ENCODE assay signal across 6 fruit fly cellular contexts in genomic region chr3R:8105839-8106718, dm6.
TF ChIP-seq lines count a peak whose summit lies in the region.

No protein-coding gene starts in this region.

- TF ChIP-seq CTCF in whole organism, embryonic (GFP tag; optimal IDR thresholded peaks at IDR 0.05; lab: Kevin White, UChicago), result no peak

TF ChIP-seq in whole organism, 6 proteins besides CTCF, POLR2A, EP300 and RAD21:
- TF ChIP-seq Dll (optimal IDR thresholded peaks at IDR 0.05; lab: Kevin White, UChicago) (peak; percentile 12), CG8478 (optimal IDR thresholded peaks at IDR 0.05; lab: Kevin White, UChicago) (peak; percentile 61), EcR (GFP tag; optimal IDR thresholded peaks at IDR 0.05; lab: Kevin White, UChicago) (peak in 1 of 2 experiments; percentile 27), usp (GFP tag; optimal IDR thresholded peaks at IDR 0.05; lab: Kevin White, UChicago) (no peak)

TF ChIP-seq in whole organism, adult, 20 proteins besides CTCF, POLR2A, EP300 and RAD21 (continues in another document):
- TF ChIP-seq ovo (GFP tag; optimal IDR thresholded peaks at IDR 0.05; lab: Kevin White, UChicago), result peak; percentile 33
- no peak for TF ChIP-seq CG1620 (GFP tag; optimal IDR thresholded peaks at IDR 0.05; lab: Kevin White, UChicago)
- TF ChIP-seq CG7045 (GFP tag; optimal IDR thresholded peaks at IDR 0.05; lab: Kevin White, UChicago), result no peak
- TF ChIP-seq kay (GFP tag; lab: Kevin White, UChicago; ENCODE audit: borderline replicate concordance), result peak; percentile 99
- TF ChIP-seq Clk (GFP tag; optimal IDR thresholded peaks at IDR 0.05; lab: Kevin White, UChicago), result no peak
- peak; percentile 10 for TF ChIP-seq Hr96 (GFP tag; optimal IDR thresholded peaks at IDR 0.05; lab: Kevin White, UChicago)
- peak; percentile 44 for TF ChIP-seq pad (GFP tag; optimal IDR thresholded peaks at IDR 0.05; lab: Kevin White, UChicago)
- peak; percentile 58 for TF ChIP-seq CG11617 (GFP tag; optimal IDR thresholded peaks at IDR 0.05; lab: Kevin White, UChicago)
- TF ChIP-seq bab1 (GFP tag; optimal IDR thresholded peaks at IDR 0.05; lab: Kevin White, UChicago), result no peak
- TF ChIP-seq cnc (optimal IDR thresholded peaks at IDR 0.05; lab: Kevin White, UChicago), result no peak
- TF ChIP-seq CG33017 (tag; optimal IDR thresholded peaks at IDR 0.05; lab: Kevin White, UChicago), result no peak
- peak; percentile 92 for TF ChIP-seq tj (GFP tag; optimal IDR thresholded peaks at IDR 0.05; lab: Kevin White, UChicago)
- TF ChIP-seq CG12768 (GFP tag; optimal IDR thresholded peaks at IDR 0.05; lab: Kevin White, UChicago), result peak; percentile 27
- peak; percentile 57 for TF ChIP-seq Mnt (GFP tag; optimal IDR thresholded peaks at IDR 0.05; lab: Kevin White, UChicago)
- no peak for TF ChIP-seq toe (GFP tag; optimal IDR thresholded peaks at IDR 0.05; lab: Kevin White, UChicago)
- peak; percentile 10 for TF ChIP-seq Crg-1 (GFP tag; optimal IDR thresholded peaks at IDR 0.05; lab: Kevin White, UChicago)
- no peak for TF ChIP-seq CG5204 (GFP tag; optimal IDR thresholded peaks at IDR 0.05; lab: Kevin White, UChicago)
- TF ChIP-seq CG7101 (tag; optimal IDR thresholded peaks at IDR 0.05; lab: Kevin White, UChicago), result peak; percentile 38

TF ChIP-seq in whole organism, embryonic, 481 proteins besides CTCF, POLR2A, EP300 and RAD21 (continues in another document):
- no peak for TF ChIP-seq CG6683 (GFP tag; optimal IDR thresholded peaks at IDR 0.05; lab: Kevin White, UChicago)
- no peak for TF ChIP-seq Neu2 (GFP tag; optimal IDR thresholded peaks at IDR 0.05; lab: Kevin White, UChicago; ENCODE audit: borderline replicate concordance)
- no peak for TF ChIP-seq CG30403 (GFP tag; optimal IDR thresholded peaks at IDR 0.05; lab: Kevin White, UChicago)
- TF ChIP-seq PHDP (tag; optimal IDR thresholded peaks at IDR 0.05; lab: Kevin White, UChicago), result no peak
- peak; percentile 33 for TF ChIP-seq CG3995 (GFP tag; optimal IDR thresholded peaks at IDR 0.05; lab: Kevin White, UChicago)
- TF ChIP-seq B-H2 (GFP tag; optimal IDR thresholded peaks at IDR 0.05; lab: Kevin White, UChicago), result peak; percentile 15
- TF ChIP-seq YL-1 (GFP tag; optimal IDR thresholded peaks at IDR 0.05; lab: Kevin White, UChicago), result peak; percentile 26
- peak; percentile 39 for TF ChIP-seq sd (tag; optimal IDR thresholded peaks at IDR 0.05; lab: Kevin White, UChicago)
- peak; percentile 54 for TF ChIP-seq scrt (GFP tag; optimal IDR thresholded peaks at IDR 0.05; lab: Kevin White, UChicago)
- no peak for TF ChIP-seq CG12219 (GFP tag; optimal IDR thresholded peaks at IDR 0.05; lab: Kevin White, UChicago)
- TF ChIP-seq CG11398 (GFP tag; optimal IDR thresholded peaks at IDR 0.05; lab: Kevin White, UChicago), result peak; percentile 41
- TF ChIP-seq CG34376 (GFP tag; optimal IDR thresholded peaks at IDR 0.05; lab: Kevin White, UChicago), result peak; percentile 20
- TF ChIP-seq yki (optimal IDR thresholded peaks at IDR 0.05; lab: Kevin White, UChicago), result peak; percentile 33
- no peak for TF ChIP-seq CG10147 (GFP tag; optimal IDR thresholded peaks at IDR 0.05; lab: Kevin White, UChicago)
- no peak for TF ChIP-seq CG4360 (GFP tag; IDR thresholded peaks at IDR 0.05; lab: Robert Waterston, UW)
- TF ChIP-seq CG6854 (GFP tag; optimal IDR thresholded peaks at IDR 0.05; lab: Kevin White, UChicago), result peak; percentile 37
- no peak for TF ChIP-seq CG3407 (GFP tag; optimal IDR thresholded peaks at IDR 0.05; lab: Kevin White, UChicago)
- TF ChIP-seq Hr78 (GFP tag; optimal IDR thresholded peaks at IDR 0.05; lab: Kevin White, UChicago), result peak in 1 of 2 experiments; percentile 27

TF ChIP-seq in whole organism, prepupa, 60 proteins besides CTCF, POLR2A, EP300 and RAD21 (continues in another document):
- TF ChIP-seq dsx (GFP tag; optimal IDR thresholded peaks at IDR 0.05; lab: Kevin White, UChicago; ENCODE audit: poor library complexity, severe bottlenecking), result peak; percentile 98
- peak; percentile 95 for TF ChIP-seq CG3032 (tag; optimal IDR thresholded peaks at IDR 0.05; lab: Kevin White, UChicago)
- TF ChIP-seq spab (GFP tag; optimal IDR thresholded peaks at IDR 0.05; lab: Kevin White, UChicago), result peak; percentile 99
- TF ChIP-seq eg (GFP tag; IDR thresholded peaks at IDR 0.05; lab: Robert Waterston, UW), result no peak
- peak; percentile 91 for TF ChIP-seq topi (GFP tag; optimal IDR thresholded peaks at IDR 0.05; lab: Kevin White, UChicago)
- peak; percentile 86 for TF ChIP-seq OdsH (GFP tag; optimal IDR thresholded peaks at IDR 0.05; lab: Kevin White, UChicago)
- TF ChIP-seq CG11902 (GFP tag; optimal IDR thresholded peaks at IDR 0.05; lab: Kevin White, UChicago), result no peak
- TF ChIP-seq svp (GFP tag; lab: Kevin White, UChicago), result peak; percentile 96
- peak; percentile 78 for TF ChIP-seq dac (GFP tag; optimal IDR thresholded peaks at IDR 0.05; lab: Kevin White, UChicago)
- TF ChIP-seq CG11762 (GFP tag; optimal IDR thresholded peaks at IDR 0.05; lab: Kevin White, UChicago; ENCODE audit: insufficient read depth), result peak; percentile 85
- TF ChIP-seq CG6276 (GFP tag; optimal IDR thresholded peaks at IDR 0.05; lab: Kevin White, UChicago), result peak; percentile 98
- peak; percentile 76 for TF ChIP-seq cyc (GFP tag; optimal IDR thresholded peaks at IDR 0.05; lab: Kevin White, UChicago)
- no peak for TF ChIP-seq Sox15 (GFP tag; optimal IDR thresholded peaks at IDR 0.05; lab: Kevin White, UChicago)
- peak; percentile 87 for TF ChIP-seq Eip93F (GFP tag; optimal IDR thresholded peaks at IDR 0.05; lab: Kevin White, UChicago)
- peak; percentile 52 for TF ChIP-seq CG31627 (GFP tag; optimal IDR thresholded peaks at IDR 0.05; lab: Kevin White, UChicago)
- peak; percentile 94 for TF ChIP-seq CG3919 (GFP tag; optimal IDR thresholded peaks at IDR 0.05; lab: Kevin White, UChicago)
- peak; percentile 94 for TF ChIP-seq pdm3 (GFP tag; optimal IDR thresholded peaks at IDR 0.05; lab: Kevin White, UChicago)
- peak; percentile 87 for TF ChIP-seq fd85E (GFP tag; optimal IDR thresholded peaks at IDR 0.05; lab: Kevin White, UChicago)

TF ChIP-seq in whole organism, pupa, 21 proteins besides CTCF, POLR2A, EP300 and RAD21:
- TF ChIP-seq Pif1A (GFP tag; optimal IDR thresholded peaks at IDR 0.05; lab: Kevin White, UChicago) (peak; percentile 98), CG14655 (GFP tag; optimal IDR thresholded peaks at IDR 0.05; lab: Kevin White, UChicago) (peak; percentile 91), Ets98B (GFP tag; IDR thresholded peaks at IDR 0.05; lab: Robert Waterston, UW) (no peak), Snoo (tag; optimal IDR thresholded peaks at IDR 0.05; lab: Kevin White, UChicago) (peak; percentile 95), CG9948 (tag; optimal IDR thresholded peaks at IDR 0.05; lab: Kevin White, UChicago) (peak; percentile 97), CG10348 (GFP tag; IDR thresholded peaks at IDR 0.05; lab: Robert Waterston, UW) (no peak), D1 (tag; optimal IDR thresholded peaks at IDR 0.05; lab: Kevin White, UChicago) (peak; percentile 97), fd96Ca (GFP tag; IDR thresholded peaks at IDR 0.05; lab: Robert Waterston, UW) (no peak), CG34367 (tag; optimal IDR thresholded peaks at IDR 0.05; lab: Kevin White, UChicago) (peak; percentile 99), CG15710 (tag; optimal IDR thresholded peaks at IDR 0.05; lab: Kevin White, UChicago) (peak; percentile 98), CG8301 (tag; optimal IDR thresholded peaks at IDR 0.05; lab: Kevin White, UChicago) (peak; percentile 89), Pif1B (GFP tag; optimal IDR thresholded peaks at IDR 0.05; lab: Kevin White, UChicago) (peak; percentile 98), CG4496 (GFP tag; IDR thresholded peaks at IDR 0.05; lab: Robert Waterston, UW) (no peak), CG32121 (GFP tag; IDR thresholded peaks at IDR 0.05; lab: Robert Waterston, UW) (no peak), CG17806 (tag; optimal IDR thresholded peaks at IDR 0.05; lab: Kevin White, UChicago) (peak; percentile 98), rn (GFP tag; IDR thresholded peaks at IDR 0.05; lab: Robert Waterston, UW) (no peak), CG13204 (GFP tag; optimal IDR thresholded peaks at IDR 0.05; lab: Kevin White, UChicago) (peak; percentile 100), CG12605 (GFP tag; IDR thresholded peaks at IDR 0.05; lab: Robert Waterston, UW) (no peak), gl (tag; optimal IDR thresholded peaks at IDR 0.05; lab: Kevin White, UChicago) (peak; percentile 100), CG8159 (tag; optimal IDR thresholded peaks at IDR 0.05; lab: Kevin White, UChicago) (peak; percentile 98), EcR (GFP tag; optimal IDR thresholded peaks at IDR 0.05; lab: Kevin White, UChicago) (peak; percentile 96)

TF ChIP-seq in whole organism, wandering third instar larva, 38 proteins besides CTCF, POLR2A, EP300 and RAD21 (continues in another document):
- TF ChIP-seq lola (GFP tag; optimal IDR thresholded peaks at IDR 0.05; lab: Kevin White, UChicago) (no peak), dl (GFP tag; optimal IDR thresholded peaks at IDR 0.05; lab: Kevin White, UChicago; ENCODE audit: insufficient read depth in 1 of 2, partially characterized antibody in 2 of 2) (peak; percentile 67 to 89), Jra (GFP tag; optimal IDR thresholded peaks at IDR 0.05; lab: Kevin White, UChicago) (peak; percentile 89), fru (GFP tag; optimal IDR thresholded peaks at IDR 0.05; lab: Kevin White, UChicago) (peak; percentile 70), Hnf4 (GFP tag; optimal IDR thresholded peaks at IDR 0.05; lab: Kevin White, UChicago) (peak; percentile 74), sage (GFP tag; optimal IDR thresholded peaks at IDR 0.05; lab: Kevin White, UChicago) (peak; percentile 93), HLH106 (tag; optimal IDR thresholded peaks at IDR 0.05; lab: Kevin White, UChicago) (peak; percentile 66), woc (GFP tag; optimal IDR thresholded peaks at IDR 0.05; lab: Kevin White, UChicago) (peak; percentile 57), CG32264 (GFP tag; optimal IDR thresholded peaks at IDR 0.05; lab: Kevin White, UChicago) (peak; percentile 73), sv (GFP tag; optimal IDR thresholded peaks at IDR 0.05; lab: Kevin White, UChicago) (no peak), GATAd (GFP tag; optimal IDR thresholded peaks at IDR 0.05; lab: Kevin White, UChicago) (no peak), dmrt93B (GFP tag; optimal IDR thresholded peaks at IDR 0.05; lab: Kevin White, UChicago) (peak; percentile 55), Dfd (GFP tag; optimal IDR thresholded peaks at IDR 0.05; lab: Kevin White, UChicago) (no peak), CG9705 (GFP tag; optimal IDR thresholded peaks at IDR 0.05; lab: Kevin White, UChicago) (peak; percentile 76), Hr78 (GFP tag; optimal IDR thresholded peaks at IDR 0.05; lab: Kevin White, UChicago) (no peak), ey (GFP tag; optimal IDR thresholded peaks at IDR 0.05; lab: Kevin White, UChicago) (peak; percentile 23), jim (GFP tag; optimal IDR thresholded peaks at IDR 0.05; lab: Kevin White, UChicago) (peak; percentile 51), psq (GFP tag; optimal IDR thresholded peaks at IDR 0.05; lab: Kevin White, UChicago) (peak; percentile 98), tai (GFP tag; optimal IDR thresholded peaks at IDR 0.05; lab: Kevin White, UChicago) (peak; percentile 78), foxo (GFP tag; optimal IDR thresholded peaks at IDR 0.05; lab: Kevin White, UChicago) (peak in 1 of 2 experiments; percentile 85), OdsH (GFP tag; optimal IDR thresholded peaks at IDR 0.05; lab: Kevin White, UChicago) (peak; percentile 58), Dif (GFP tag; optimal IDR thresholded peaks at IDR 0.05; lab: Kevin White, UChicago; ENCODE audit: partially characterized antibody) (peak; percentile 69)
